Worm (Caenorhabditis elegans): Measurements from ENCODE around the gene CC8.3.

DNA sequence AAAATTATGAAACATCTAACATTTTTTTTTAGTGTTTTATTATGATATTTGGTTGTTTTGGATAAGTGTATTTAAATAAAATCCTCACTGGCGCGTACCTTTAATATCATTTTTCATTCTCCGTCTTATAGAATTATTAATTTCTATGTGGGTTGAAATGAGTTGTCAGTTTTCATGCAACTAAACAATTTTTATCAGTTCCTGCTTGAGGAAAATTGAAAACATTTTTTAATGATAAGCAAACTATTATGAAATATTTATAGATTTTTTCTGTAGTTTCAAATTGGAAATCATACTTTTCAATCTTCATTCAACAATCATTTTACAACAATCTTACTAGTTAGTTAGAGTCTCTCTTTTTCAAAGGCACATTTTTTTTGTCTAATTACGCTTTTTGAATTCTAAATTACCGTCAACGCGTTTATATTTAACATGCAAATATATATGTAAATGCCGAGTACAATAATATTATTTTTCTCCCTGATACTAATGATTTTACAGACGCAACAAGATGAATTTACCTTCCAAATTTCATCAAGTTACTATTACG is 35.7 kb downstream of the CC8.3 start, which contains the start of the genes Y37E11B.10 and kgb-2:
- TF ChIP-seq W03F9.2 (tag; optimal IDR thresholded peaks at IDR 0.05) (no peak), him-1 (tag; optimal IDR thresholded peaks at IDR 0.05) (no peak), dao-5 (tag; optimal IDR thresholded peaks at IDR 0.05) (no peak)
